Worm (Caenorhabditis elegans): ENCODE data around the gene C39B5.5.

The C39B5.5 gene

DNA sequence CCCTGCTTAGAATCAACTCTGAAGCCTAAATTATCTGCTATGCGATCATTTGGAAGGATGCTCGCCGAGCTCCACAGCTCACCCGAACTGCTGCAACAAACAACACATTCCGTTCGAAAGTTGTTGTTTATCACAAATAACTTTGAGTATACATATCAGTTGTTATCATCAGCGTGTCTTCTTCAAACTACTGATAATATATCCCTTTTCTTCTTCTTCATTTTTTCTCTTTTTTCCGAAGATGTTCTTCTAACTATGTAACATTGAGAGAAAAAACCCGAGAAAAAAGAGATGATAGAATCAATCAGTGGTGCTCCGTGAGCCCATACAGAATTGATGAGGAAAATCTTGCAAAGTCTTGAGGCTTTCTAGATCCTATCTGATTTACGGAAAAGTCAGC, 37.4 kb upstream of the C39B5.5 start (continued):
- TF ChIP-seq mep-1 (tag; optimal IDR thresholded peaks at IDR 0.05) (peak; percentile 17), fkh-4 (tag; optimal IDR thresholded peaks at IDR 0.05; ENCODE audit: borderline replicate concordance) (no peak), ztf-4 (tag; optimal IDR thresholded peaks at IDR 0.05) (no peak), F16B12.6 (tag; optimal IDR thresholded peaks at IDR 0.05) (no peak), tbx-2 (tag; optimal IDR thresholded peaks at IDR 0.05) (no peak), tlp-1 (tag; optimal IDR thresholded peaks at IDR 0.05) (no peak), elt-3 (tag; optimal IDR thresholded peaks at IDR 0.05) (peak in 2 of 6 experiments; percentile 9 to 30), nhr-11 (tag; optimal IDR thresholded peaks at IDR 0.05) (no peak), lir-3 (tag; optimal IDR thresholded peaks at IDR 0.05; ENCODE audit: poor library complexity) (no peak), ceh-8 (GFP tag; optimal IDR thresholded peaks at IDR 0.05) (no peak), dsc-1 (tag; optimal IDR thresholded peaks at IDR 0.05) (no peak), mab-9 (GFP tag; IDR thresholded peaks at IDR 0.05) (no peak), zip-4 (GFP tag; optimal IDR thresholded peaks at IDR 0.05) (no peak), ama-1 (optimal IDR thresholded peaks at IDR 0.05) (no peak), unc-130 (tag; optimal IDR thresholded peaks at IDR 0.05) (no peak), fkh-8 (tag; optimal IDR thresholded peaks at IDR 0.05) (no peak), lin-14 (GFP tag; optimal IDR thresholded peaks at IDR 0.05) (peak; percentile 80), unc-62 (GFP tag; optimal IDR thresholded peaks at IDR 0.05) (no peak), ztf-11 (tag; optimal IDR thresholded peaks at IDR 0.05) (no peak), efl-1 (optimal IDR thresholded peaks at IDR 0.05) (no peak), efl-1 (GFP tag; optimal IDR thresholded peaks at IDR 0.05 in 1 of 2) (no peak), lsy-2 (tag; optimal IDR thresholded peaks at IDR 0.05) (peak; percentile 7 to 32), nhr-85 (tag) (no peak), ceh-63 (GFP tag; optimal IDR thresholded peaks at IDR 0.05) (no peak), sox-4 (tag; optimal IDR thresholded peaks at IDR 0.05) (no peak)

DNA sequence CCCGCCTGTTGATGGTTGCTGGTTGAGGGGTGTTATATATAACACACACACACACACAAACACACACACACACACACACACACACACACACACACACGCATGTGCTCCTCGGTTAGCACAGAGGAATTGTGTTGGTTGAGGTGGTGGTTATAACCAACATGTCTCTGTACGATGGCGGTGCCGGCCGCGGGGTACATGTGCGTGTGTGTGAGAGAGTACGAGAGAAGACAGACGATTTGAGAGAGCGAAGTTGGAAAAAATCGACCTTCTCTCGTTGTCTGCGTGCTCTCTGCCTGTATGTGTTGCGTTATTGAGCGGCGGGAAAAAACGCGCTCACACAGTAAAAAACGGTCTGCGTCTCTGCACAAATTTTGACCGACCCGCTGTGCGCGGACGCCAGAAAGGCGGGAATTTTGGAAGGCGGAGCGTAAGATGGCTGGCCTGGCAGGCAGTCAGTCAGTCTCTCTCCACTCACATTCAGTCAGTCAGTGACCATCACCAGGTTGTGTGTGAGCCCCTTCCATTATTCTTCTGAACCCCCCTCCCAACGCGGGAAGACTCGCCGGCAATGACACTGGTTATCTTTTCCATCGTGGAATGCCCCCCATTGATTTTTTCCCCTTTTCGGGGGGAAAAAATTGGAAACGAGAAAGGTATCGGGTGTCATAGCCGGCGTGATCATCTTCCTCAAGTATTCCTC, 35.9 kb upstream of the C39B5.5 start:
- TF ChIP-seq ceh-88 (GFP tag; IDR thresholded peaks at IDR 0.05) (peak; percentile 13; the same call in 1 of the 2 replicates), lir-3 (tag; optimal IDR thresholded peaks at IDR 0.05; ENCODE audit: poor library complexity) (no peak), efl-3 (GFP tag; optimal IDR thresholded peaks at IDR 0.05) (no peak), hpl-2 (GFP tag; optimal IDR thresholded peaks at IDR 0.05) (peak; percentile 69), lin-35 (GFP tag; optimal IDR thresholded peaks at IDR 0.05) (peak; percentile 72 to 88), vab-15 (tag; optimal IDR thresholded peaks at IDR 0.05) (no peak), ama-1 (optimal IDR thresholded peaks at IDR 0.05) (peak; percentile 76), jun-1 (tag; optimal IDR thresholded peaks at IDR 0.05) (peak; percentile 44), rnt-1 (tag; optimal IDR thresholded peaks at IDR 0.05) (peak; percentile 80), egl-27 (tag; optimal IDR thresholded peaks at IDR 0.05) (peak in 1 of 2 experiments; percentile 40), nhr-84 (tag; optimal IDR thresholded peaks at IDR 0.05) (no peak), snpc-4 (tag; optimal IDR thresholded peaks at IDR 0.05) (peak; percentile 30), lin-14 (GFP tag; optimal IDR thresholded peaks at IDR 0.05) (peak; percentile 93), aha-1 (tag; optimal IDR thresholded peaks at IDR 0.05) (no peak), sup-37 (GFP tag; optimal IDR thresholded peaks at IDR 0.05) (peak; percentile 34), F16B12.6 (tag; optimal IDR thresholded peaks at IDR 0.05) (peak; percentile 17), zip-4 (GFP tag; optimal IDR thresholded peaks at IDR 0.05) (no peak), swsn-7 (tag; optimal IDR thresholded peaks at IDR 0.05) (peak; percentile 76), dsc-1 (tag; optimal IDR thresholded peaks at IDR 0.05) (no peak), pag-3 (tag; optimal IDR thresholded peaks at IDR 0.05; ENCODE audit: borderline replicate concordance, insufficient read depth) (peak; percentile 21), egl-13 (tag; optimal IDR thresholded peaks at IDR 0.05) (no peak), hlh-17 (GFP tag; optimal IDR thresholded peaks at IDR 0.05; ENCODE audit: borderline replicate concordance) (no peak), lin-39 (tag; optimal IDR thresholded peaks at IDR 0.05) (no peak), ztf-11 (tag; optimal IDR thresholded peaks at IDR 0.05) (peak in 1 of 2 experiments; percentile 52), unc-130 (tag; optimal IDR thresholded peaks at IDR 0.05) (peak; percentile 29), elt-2 (tag; optimal IDR thresholded peaks at IDR 0.05) (peak; percentile 50), unc-62 (GFP tag; optimal IDR thresholded peaks at IDR 0.05) (no peak), sptf-1 (tag; optimal IDR thresholded peaks at IDR 0.05) (no peak), nhr-19 (GFP tag; conservative IDR thresholded peaks at IDR 0.05) (peak; percentile 79), lsy-2 (tag; optimal IDR thresholded peaks at IDR 0.05) (peak; percentile 57 to 80), alr-1 (tag; optimal IDR thresholded peaks at IDR 0.05; ENCODE audit: borderline replicate concordance) (no peak), hlh-4 (tag; optimal IDR thresholded peaks at IDR 0.05) (no peak), mep-1 (tag; optimal IDR thresholded peaks at IDR 0.05) (peak; percentile 63), nhr-28 (tag; optimal IDR thresholded peaks at IDR 0.05) (no peak), unc-98 (GFP tag; IDR thresholded peaks at IDR 0.05) (peak; percentile 43; the same call in 1 of the 2 replicates)
